Fruit fly (Drosophila melanogaster): ENCODE data around the gene CG7376.

Gene CG7376

DNA sequence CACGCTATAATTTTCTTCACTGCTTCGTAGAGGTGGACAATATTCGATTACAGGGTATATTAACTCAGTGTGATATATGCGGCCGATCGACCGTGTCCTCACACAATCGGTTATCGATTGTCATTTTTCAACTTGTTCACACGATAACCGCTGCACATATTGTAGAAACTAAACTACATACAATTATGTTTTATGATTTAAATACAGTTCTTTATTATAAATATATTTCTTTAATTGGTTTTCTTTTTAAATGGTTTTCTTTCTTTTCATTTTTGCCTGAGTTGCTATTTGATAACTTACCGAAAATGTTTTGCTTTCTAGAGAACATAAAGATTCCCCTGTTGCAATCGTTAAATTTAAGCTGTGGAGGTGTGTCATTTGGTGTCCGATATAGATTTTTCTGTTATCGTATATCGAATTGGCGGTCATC, at the start of gene CG7376, which contains the start of gene fmt:
Gene CG7376 (plus strand): TSS at position 423 of the 430 bp plus-strand sequence.
Gene fmt (minus strand): TSS at position 55 of the 430 bp plus-strand sequence.
- no peak for TF ChIP-seq CG17361 (GFP tag; IDR thresholded peaks at IDR 0.05)
- TF ChIP-seq CG18599 (GFP tag; optimal IDR thresholded peaks at IDR 0.05) = no peak
- TF ChIP-seq TFAM (GFP tag; optimal IDR thresholded peaks at IDR 0.05) = no peak
- TF ChIP-seq row (GFP tag; IDR thresholded peaks at IDR 0.05) = peak; percentile 89
- TF ChIP-seq CG5180 (GFP tag; optimal IDR thresholded peaks at IDR 0.05) = no peak
- TF ChIP-seq dm (GFP tag; optimal IDR thresholded peaks at IDR 0.05) = no peak
- TF ChIP-seq yki (optimal IDR thresholded peaks at IDR 0.05) = no peak
- no peak for TF ChIP-seq Nf-YA (GFP tag; IDR thresholded peaks at IDR 0.05)
- TF ChIP-seq luna (GFP tag; optimal IDR thresholded peaks at IDR 0.05) = no peak
- TF ChIP-seq caup (GFP tag; optimal IDR thresholded peaks at IDR 0.05; ENCODE audit: severe bottlenecking) = no peak
- TF ChIP-seq Awh (GFP tag; IDR thresholded peaks at IDR 0.05) = no peak
- no peak for TF ChIP-seq sim (GFP tag; IDR thresholded peaks at IDR 0.05)
- peak; percentile 54; the same call in 1 of the 3 replicates for TF ChIP-seq zen2 (GFP tag; IDR thresholded peaks at IDR 0.05; ENCODE audit: partially characterized antibody)
- TF ChIP-seq CG2199 (GFP tag; IDR thresholded peaks at IDR 0.05) = no peak
- TF ChIP-seq lmd (GFP tag; IDR thresholded peaks at IDR 0.05) = no peak
- no peak for TF ChIP-seq CG10209 (GFP tag; optimal IDR thresholded peaks at IDR 0.05)
- TF ChIP-seq Oli (tag; optimal IDR thresholded peaks at IDR 0.05) = no peak
- TF ChIP-seq Bgb (GFP tag; IDR thresholded peaks at IDR 0.05; ENCODE audit: partially characterized antibody) = peak; percentile 71
- TF ChIP-seq sr (GFP tag; IDR thresholded peaks at IDR 0.05) = no peak
- peak; percentile 14 for TF ChIP-seq Sin3A (optimal IDR thresholded peaks at IDR 0.05)
- TF ChIP-seq ash1 (GFP tag; optimal IDR thresholded peaks at IDR 0.05) = no peak
- no peak for TF ChIP-seq tll (GFP tag; optimal IDR thresholded peaks at IDR 0.05)
- TF ChIP-seq Dp (GFP tag; optimal IDR thresholded peaks at IDR 0.05) = peak; percentile 64
- peak; percentile 42 for TF ChIP-seq Ets65A (GFP tag)
- TF ChIP-seq CG6683 (GFP tag; optimal IDR thresholded peaks at IDR 0.05) = no peak
- TF ChIP-seq her (GFP tag; optimal IDR thresholded peaks at IDR 0.05) = no peak
- TF ChIP-seq aop (GFP tag; IDR thresholded peaks at IDR 0.05) = no peak
- no peak for TF ChIP-seq HHEX (GFP tag; optimal IDR thresholded peaks at IDR 0.05)
- TF ChIP-seq mld (GFP tag; IDR thresholded peaks at IDR 0.05; ENCODE audit: partially characterized antibody) = peak; percentile 61; the same call in 2 of the 3 replicates
- no peak for TF ChIP-seq p53 (GFP tag; optimal IDR thresholded peaks at IDR 0.05)
- no peak for TF ChIP-seq maf-S (GFP tag; optimal IDR thresholded peaks at IDR 0.05)
- TF ChIP-seq CG12155 (GFP tag; optimal IDR thresholded peaks at IDR 0.05) = peak; percentile 49
- TF ChIP-seq phol (tag; optimal IDR thresholded peaks at IDR 0.05) = peak; percentile 68
- no peak for TF ChIP-seq pfk (GFP tag; optimal IDR thresholded peaks at IDR 0.05)
- peak; percentile 34 for TF ChIP-seq CG15696 (tag; optimal IDR thresholded peaks at IDR 0.05)
- no peak for TF ChIP-seq toy (GFP tag; IDR thresholded peaks at IDR 0.05)
- TF ChIP-seq fd96Cb (tag; optimal IDR thresholded peaks at IDR 0.05) = peak; percentile 15
- TF ChIP-seq dimm (GFP tag; IDR thresholded peaks at IDR 0.05) = no peak
- TF ChIP-seq tgo (GFP tag; IDR thresholded peaks at IDR 0.05) = no peak
- peak; percentile 95 for TF ChIP-seq HLH4C (GFP tag; IDR thresholded peaks at IDR 0.05; ENCODE audit: partially characterized antibody)
- TF ChIP-seq lola (GFP tag; optimal IDR thresholded peaks at IDR 0.05) = peak in 1 of 3 experiments; percentile 61
- TF ChIP-seq CG1602 (GFP tag; optimal IDR thresholded peaks at IDR 0.05) = peak; percentile 10
- peak; percentile 69; the same call in 2 of the 3 replicates for TF ChIP-seq CG34224 (GFP tag; IDR thresholded peaks at IDR 0.05; ENCODE audit: partially characterized antibody)
- TF ChIP-seq Dip2 (GFP tag; IDR thresholded peaks at IDR 0.05) = no peak
- TF ChIP-seq CG16813 (GFP tag; IDR thresholded peaks at IDR 0.05; ENCODE audit: partially characterized antibody) = peak; percentile 81
- no peak for TF ChIP-seq CG13624 (GFP tag; optimal IDR thresholded peaks at IDR 0.05)
- no peak for TF ChIP-seq HLH3B (GFP tag; IDR thresholded peaks at IDR 0.05)
- TF ChIP-seq unpg (GFP tag; optimal IDR thresholded peaks at IDR 0.05) = no peak
- TF ChIP-seq CG8388 (GFP tag; optimal IDR thresholded peaks at IDR 0.05) = no peak
- peak; percentile 86 for TF ChIP-seq hb (GFP tag; IDR thresholded peaks at IDR 0.05; ENCODE audit: partially characterized antibody)
- no peak for TF ChIP-seq CG2678 (tag; optimal IDR thresholded peaks at IDR 0.05)
